Fruit fly (Drosophila melanogaster) whole organism, wandering third instar larva: ENCODE results near the gene Lamtor5.
A peak's percentile ranks its signal among the peaks of the same experiment; 100 is the strongest.

Experiments
- Abd-B ChIP-seq: fragments of >200 bp; optimal IDR thresholded peaks from 2 replicates; lab custom pipeline; 2017; ENCODE audit warnings: missing biosample characterization, missing genetic modification characterization
- CG32264 ChIP-seq: fragments of 200-800 bp; sonication (Bioruptor generic); optimal IDR thresholded peaks from 2 replicates; lab custom pipeline; 2016; ENCODE audit warnings: missing biosample characterization, missing genetic modification characterization
- CG9705 ChIP-seq: fragments of 200-800 bp; sonication (Bioruptor generic); optimal IDR thresholded peaks from 2 replicates; lab custom pipeline; 2018; ENCODE audit warnings: missing biosample characterization, mild to moderate bottlenecking, missing genetic modification characterization
- CrebA ChIP-seq: fragments of 200-800 bp; sonication (Bioruptor generic); optimal IDR thresholded peaks from 2 replicates; lab custom pipeline; 2016; ENCODE audit warnings: missing biosample characterization, mild to moderate bottlenecking, missing genetic modification characterization, borderline replicate concordance
- Dfd ChIP-seq: fragments of >200 bp; optimal IDR thresholded peaks from 2 replicates; lab custom pipeline; 2017; ENCODE audit warnings: missing biosample characterization, missing genetic modification characterization
- Dif ChIP-seq: fragments of 200-275, 200-300 bp; sonication (Bioruptor generic); optimal IDR thresholded peaks from 2 replicates; lab custom pipeline; 2018; ENCODE audit warnings: missing biosample characterization, missing genetic modification characterization; ENCODE audit not compliant: partially characterized antibody
- GATAd ChIP-seq: sonication (Bioruptor generic); optimal IDR thresholded peaks from 2 replicates; lab custom pipeline; 2016; ENCODE audit warnings: missing biosample characterization, missing genetic modification characterization
- HLH106 ChIP-seq: fragments of 200-800 bp; optimal IDR thresholded peaks from 3 replicates; lab custom pipeline; 2019; ENCODE audit warnings: missing biosample characterization, mild to moderate bottlenecking, missing genetic modification characterization, moderate library complexity
- Hnf4 ChIP-seq: fragments of 200-800 bp; sonication (Bioruptor generic); optimal IDR thresholded peaks from 2 replicates; lab custom pipeline; 2016; ENCODE audit warnings: missing biosample characterization, mild to moderate bottlenecking, missing genetic modification characterization
- Hr78 ChIP-seq: fragments of >200 bp; optimal IDR thresholded peaks from 2 replicates; lab custom pipeline; 2017; ENCODE audit warnings: missing biosample characterization, missing genetic modification characterization
- Hr83 ChIP-seq: fragments of 200-300 bp; sonication (Bioruptor generic); optimal IDR thresholded peaks from 2 replicates; lab custom pipeline; 2016; ENCODE audit warnings: missing biosample characterization, mild to moderate bottlenecking, missing genetic modification characterization, moderate library complexity; ENCODE audit not compliant: poor library complexity, severe bottlenecking
- Jra ChIP-seq: sonication (Bioruptor generic); optimal IDR thresholded peaks from 2 replicates; lab custom pipeline; 2016; ENCODE audit warnings: missing biosample characterization, missing genetic modification characterization
- Mio ChIP-seq: sonication (Bioruptor generic); optimal IDR thresholded peaks from 2 replicates; lab custom pipeline; 2016; ENCODE audit warnings: missing biosample characterization, missing genetic modification characterization
- Myc ChIP-seq: fragments of >200 bp; optimal IDR thresholded peaks from 2 replicates; lab custom pipeline; 2017
- N ChIP-seq: fragments of >200 bp; optimal IDR thresholded peaks from 2 replicates; lab custom pipeline; 2018; ENCODE audit warnings: missing biosample characterization, missing external identifiers, missing genetic modification characterization
- OdsH ChIP-seq: fragments of 200-800 bp; sonication (Bioruptor generic); optimal IDR thresholded peaks from 2 replicates; lab custom pipeline; 2016; ENCODE audit warnings: missing biosample characterization, mild to moderate bottlenecking, missing genetic modification characterization
- Rel ChIP-seq, 2 experiments: fragments of 200-800 bp; sonication (Bioruptor generic) in 1 of 2; optimal IDR thresholded peaks; 2 replicates in 1 of 2; 3 replicates in 1 of 2; lab custom pipeline; 2016 to 2019; ENCODE audit warnings: mild to moderate bottlenecking in 2 of 2, missing biosample characterization in 2 of 2, missing genetic modification characterization in 2 of 2, moderate library complexity in 1 of 2
- Sp1 ChIP-seq: fragments of 200-800 bp; sonication (Bioruptor generic); optimal IDR thresholded peaks from 3 replicates; lab custom pipeline; 2019; ENCODE audit warnings: missing biosample characterization, mild to moderate bottlenecking, missing genetic modification characterization, moderate library complexity
- Vsx2 ChIP-seq: fragments of 200-300, 225-300 bp; sonication (Bioruptor generic); optimal IDR thresholded peaks from 2 replicates; lab custom pipeline; 2018; ENCODE audit warnings: missing biosample characterization, missing genetic modification characterization; ENCODE audit not compliant: partially characterized antibody
- br ChIP-seq: fragments of 200-800 bp; sonication (Bioruptor generic); optimal IDR thresholded peaks from 2 replicates; lab custom pipeline; 2016; ENCODE audit warnings: missing biosample characterization, missing genetic modification characterization
- brk ChIP-seq: fragments of 200-800 bp; sonication (Bioruptor generic); optimal IDR thresholded peaks from 2 replicates; lab custom pipeline; 2016; ENCODE audit warnings: missing biosample characterization, mild to moderate bottlenecking, missing genetic modification characterization
- dl ChIP-seq, 2 experiments: fragments of 175-275, 200-275 bp in 1 of 2; fragments of 200-275 bp in 1 of 2; sonication (Bioruptor generic); optimal IDR thresholded peaks; lab custom pipeline; 2018; ENCODE audit warnings: mild to moderate bottlenecking in 2 of 2, missing biosample characterization in 2 of 2, missing genetic modification characterization in 2 of 2, moderate library complexity in 2 of 2; ENCODE audit not compliant: partially characterized antibody in 2 of 2, insufficient read depth in 1 of 2
- dmrt93B ChIP-seq: fragments of 200-800 bp; sonication (Bioruptor generic); optimal IDR thresholded peaks from 2 replicates; lab custom pipeline; 2018; ENCODE audit warnings: missing biosample characterization, mild to moderate bottlenecking, missing genetic modification characterization
- dsf ChIP-seq: sonication (Bioruptor generic); optimal IDR thresholded peaks from 2 replicates; lab custom pipeline; 2016; ENCODE audit warnings: missing biosample characterization, missing genetic modification characterization, borderline replicate concordance
- ey ChIP-seq: fragments of 200-800 bp; sonication (Bioruptor generic); optimal IDR thresholded peaks from 2 replicates; lab custom pipeline; 2016; ENCODE audit warnings: missing biosample characterization, missing genetic modification characterization
- foxo ChIP-seq, 2 experiments: fragments of 200-800 bp; sonication (Bioruptor generic); optimal IDR thresholded peaks; 2 replicates in 1 of 2; 3 replicates in 1 of 2; lab custom pipeline; 2016 to 2017; ENCODE audit warnings: missing biosample characterization in 2 of 2, missing genetic modification characterization in 2 of 2
- fru ChIP-seq: fragments of 200-800 bp; sonication (Bioruptor generic); optimal IDR thresholded peaks from 3 replicates; lab custom pipeline; 2016; ENCODE audit warnings: missing biosample characterization, mild to moderate bottlenecking, missing genetic modification characterization
- h ChIP-seq: fragments of 200-800 bp; sonication (Bioruptor generic); optimal IDR thresholded peaks from 3 replicates; lab custom pipeline; 2016; ENCODE audit warnings: missing biosample characterization, mild to moderate bottlenecking, missing genetic modification characterization
- jim ChIP-seq: fragments of 175-275, 200-325 bp; sonication (Bioruptor generic); optimal IDR thresholded peaks from 2 replicates; lab custom pipeline; 2016; ENCODE audit warnings: missing biosample characterization, mild to moderate bottlenecking, missing genetic modification characterization
- lola ChIP-seq: fragments of >200 bp; optimal IDR thresholded peaks from 2 replicates; lab custom pipeline; 2017; ENCODE audit warnings: missing biosample characterization, missing genetic modification characterization
- pan ChIP-seq: fragments of >200 bp; optimal IDR thresholded peaks from 2 replicates; lab custom pipeline; 2017
- psq ChIP-seq: fragments of 200-800 bp; sonication (Bioruptor generic); optimal IDR thresholded peaks from 3 replicates; lab custom pipeline; 2017; ENCODE audit warnings: missing biosample characterization, mild to moderate bottlenecking, missing genetic modification characterization, moderate library complexity
- rgr ChIP-seq: fragments of 200-800 bp; sonication (Bioruptor generic); optimal IDR thresholded peaks from 3 replicates; lab custom pipeline; 2016; ENCODE audit warnings: missing biosample characterization, mild to moderate bottlenecking, missing genetic modification characterization
- sage ChIP-seq: fragments of 200-800 bp; sonication (Bioruptor generic); optimal IDR thresholded peaks from 2 replicates; lab custom pipeline; 2016; ENCODE audit warnings: missing biosample characterization, mild to moderate bottlenecking, missing genetic modification characterization
- sv ChIP-seq: fragments of 200-800 bp; sonication (Bioruptor generic); optimal IDR thresholded peaks from 3 replicates; lab custom pipeline; 2016; ENCODE audit warnings: missing biosample characterization, missing genetic modification characterization
- tai ChIP-seq: sonication (Bioruptor generic); optimal IDR thresholded peaks from 2 replicates; lab custom pipeline; 2016; ENCODE audit warnings: missing biosample characterization, missing genetic modification characterization
- usp ChIP-seq: fragments of >200 bp; optimal IDR thresholded peaks from 2 replicates; lab custom pipeline; 2017; ENCODE audit warnings: missing biosample characterization, missing genetic modification characterization
- woc ChIP-seq: sonication (Bioruptor generic); optimal IDR thresholded peaks from 2 replicates; lab custom pipeline; 2016; ENCODE audit warnings: missing biosample characterization, mild to moderate bottlenecking, missing genetic modification characterization

Gene Lamtor5

DNA sequence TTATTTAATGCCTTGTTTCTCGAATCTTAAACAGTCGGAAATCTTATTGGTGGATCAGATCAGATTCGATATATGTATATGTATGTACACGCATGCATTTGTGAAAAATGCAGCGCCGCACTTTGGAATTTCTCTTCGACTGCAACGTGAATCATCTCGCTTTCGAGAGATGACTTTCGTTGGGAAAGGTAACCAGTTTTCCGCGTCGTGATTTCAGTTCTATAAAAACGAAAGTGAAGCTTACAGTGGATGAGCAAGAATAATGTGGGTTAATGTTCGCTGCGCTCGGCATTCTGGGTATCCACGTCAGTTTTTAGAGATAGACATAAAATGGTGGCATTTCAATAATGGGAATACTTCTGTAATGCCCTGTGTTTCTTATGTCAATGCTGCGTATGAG, 2.2 kb downstream of the Lamtor5 start:
- TF ChIP-seq GATAd (GFP tag; lab: Kevin White, UChicago) (no peak), Sp1 (GFP tag; lab: Kevin White, UChicago) (no peak), lola (GFP tag; lab: Kevin White, UChicago) (no peak), Dif (GFP tag; lab: Kevin White, UChicago) (no peak), dl (GFP tag; optimal IDR thresholded peaks at IDR 0.05; lab: Kevin White, UChicago; ENCODE audit: insufficient read depth in 1 of 2, partially characterized antibody in 2 of 2) (no peak)

DNA sequence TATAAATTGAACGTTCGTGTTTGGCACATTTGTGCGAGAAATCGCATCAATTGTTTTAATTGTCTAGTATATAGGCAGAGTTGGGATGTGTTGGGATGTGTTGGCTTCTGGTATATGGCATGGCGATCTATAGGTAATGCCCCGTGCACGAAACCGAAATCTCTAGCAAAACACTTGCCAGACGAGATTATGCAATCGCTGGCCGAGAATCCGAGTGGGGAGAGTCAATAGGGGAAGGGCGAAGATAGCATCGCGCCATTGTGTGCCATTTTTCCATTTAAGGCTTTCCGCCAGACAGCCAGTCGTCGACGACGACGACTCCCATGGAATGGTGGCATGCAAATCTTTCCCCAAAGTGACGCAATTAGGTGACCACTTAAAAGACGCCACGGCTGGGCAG, 3.9 kb downstream of the Lamtor5 start:
- TF ChIP-seq rgr (GFP tag; lab: Kevin White, UChicago) (no peak), fru (GFP tag; lab: Kevin White, UChicago) (no peak), CrebA (no peak), pan (lab: Kevin White, UChicago) (no peak), Jra (GFP tag; lab: Kevin White, UChicago) (no peak), Rel (GFP tag; optimal IDR thresholded peaks at IDR 0.05; lab: Kevin White, UChicago) (no peak), Rel (tag; optimal IDR thresholded peaks at IDR 0.05; lab: Kevin White, UChicago) (peak; percentile 60)

dm6 chrX:1854070-1854469, 4.7 kb downstream of the Lamtor5 start:
- TF ChIP-seq CrebA (no peak), rgr (GFP tag; lab: Kevin White, UChicago) (peak; percentile 53), Hnf4 (GFP tag; lab: Kevin White, UChicago) (peak; percentile 41), Sp1 (GFP tag; lab: Kevin White, UChicago) (peak; percentile 45), Hr78 (GFP tag; lab: Kevin White, UChicago) (no peak), brk (GFP tag; lab: Kevin White, UChicago) (no peak), br (peak; percentile 40), CG32264 (GFP tag; lab: Kevin White, UChicago) (peak; percentile 53), Jra (GFP tag; lab: Kevin White, UChicago) (peak; percentile 25), jim (GFP tag; lab: Kevin White, UChicago) (peak; percentile 62), GATAd (GFP tag; lab: Kevin White, UChicago) (peak; percentile 13), Mio (no peak), HLH106 (peak; percentile 17), OdsH (GFP tag; lab: Kevin White, UChicago) (peak; percentile 43), sv (GFP tag; lab: Kevin White, UChicago) (peak; percentile 11), foxo (GFP tag; optimal IDR thresholded peaks at IDR 0.05; lab: Kevin White, UChicago) (peak in 1 of 2 experiments; percentile 57), Vsx2 (GFP tag; lab: Kevin White, UChicago) (no peak), Hr83 (peak; percentile 98), h (GFP tag; lab: Kevin White, UChicago) (peak; percentile 82), CG9705 (GFP tag; lab: Kevin White, UChicago) (peak; percentile 11), fru (GFP tag; lab: Kevin White, UChicago) (peak; percentile 27)

dm6 chrX:1849914-1850313, 8.9 kb downstream of the Lamtor5 start:
- TF ChIP-seq Hnf4 (GFP tag; lab: Kevin White, UChicago) (peak; percentile 55), N (GFP tag; lab: Kevin White, UChicago) (no peak), ey (GFP tag; lab: Kevin White, UChicago) (peak; percentile 71), GATAd (GFP tag; lab: Kevin White, UChicago) (no peak), Rel (GFP tag; optimal IDR thresholded peaks at IDR 0.05; lab: Kevin White, UChicago) (no peak), Rel (tag; optimal IDR thresholded peaks at IDR 0.05; lab: Kevin White, UChicago) (peak; percentile 11), Dif (GFP tag; lab: Kevin White, UChicago) (no peak), rgr (GFP tag; lab: Kevin White, UChicago) (peak; percentile 77), lola (GFP tag; lab: Kevin White, UChicago) (no peak), foxo (GFP tag; optimal IDR thresholded peaks at IDR 0.05; lab: Kevin White, UChicago) (peak in 1 of 2 experiments; percentile 77), tai (GFP tag; lab: Kevin White, UChicago) (no peak), OdsH (GFP tag; lab: Kevin White, UChicago) (peak; percentile 76), Mio (no peak), Jra (GFP tag; lab: Kevin White, UChicago) (peak; percentile 51), sv (GFP tag; lab: Kevin White, UChicago) (peak; percentile 88), dmrt93B (GFP tag; lab: Kevin White, UChicago) (no peak), dl (GFP tag; optimal IDR thresholded peaks at IDR 0.05; lab: Kevin White, UChicago; ENCODE audit: insufficient read depth in 1 of 2, partially characterized antibody in 2 of 2) (no peak), CG32264 (GFP tag; lab: Kevin White, UChicago) (no peak), woc (GFP tag; lab: Kevin White, UChicago) (peak; percentile 34), dsf (GFP tag; lab: Kevin White, UChicago) (no peak), h (GFP tag; lab: Kevin White, UChicago) (peak; percentile 80), usp (GFP tag; lab: Kevin White, UChicago) (no peak), sage (peak; percentile 10), pan (lab: Kevin White, UChicago) (no peak), HLH106 (peak; percentile 56), Hr83 (no peak), Sp1 (GFP tag; lab: Kevin White, UChicago) (peak; percentile 69), CG9705 (GFP tag; lab: Kevin White, UChicago) (no peak), Dfd (GFP tag; lab: Kevin White, UChicago) (no peak), Abd-B (no peak), CrebA (no peak), Vsx2 (GFP tag; lab: Kevin White, UChicago) (no peak), Hr78 (GFP tag; lab: Kevin White, UChicago) (no peak), fru (GFP tag; lab: Kevin White, UChicago) (peak; percentile 72), Myc (lab: Kevin White, UChicago) (no peak), jim (GFP tag; lab: Kevin White, UChicago) (no peak), brk (GFP tag; lab: Kevin White, UChicago) (no peak), psq (GFP tag; lab: Kevin White, UChicago) (peak; percentile 58), br (peak; percentile 72)
